Fruit fly (Drosophila melanogaster) Kc167 (cell line): ENCODE results near the gene CG6345.

Source experiments
- Myc ChIP-seq: fragments of >200 bp; optimal IDR thresholded peaks from 2 replicates; lab custom pipeline; 2017; ENCODE audit warnings: missing external identifiers
- h ChIP-seq: fragments of >200 bp; optimal IDR thresholded peaks from 3 replicates; lab custom pipeline; 2018; ENCODE audit warnings: missing external identifiers
- psq ChIP-seq: fragments of >200 bp; optimal IDR thresholded peaks from 2 replicates; lab custom pipeline; 2017; ENCODE audit warnings: missing external identifiers
- ttk ChIP-seq: sonication (Bioruptor generic); optimal IDR thresholded peaks from 2 replicates; lab custom pipeline; 2017; ENCODE audit warnings: missing external identifiers

DNA sequence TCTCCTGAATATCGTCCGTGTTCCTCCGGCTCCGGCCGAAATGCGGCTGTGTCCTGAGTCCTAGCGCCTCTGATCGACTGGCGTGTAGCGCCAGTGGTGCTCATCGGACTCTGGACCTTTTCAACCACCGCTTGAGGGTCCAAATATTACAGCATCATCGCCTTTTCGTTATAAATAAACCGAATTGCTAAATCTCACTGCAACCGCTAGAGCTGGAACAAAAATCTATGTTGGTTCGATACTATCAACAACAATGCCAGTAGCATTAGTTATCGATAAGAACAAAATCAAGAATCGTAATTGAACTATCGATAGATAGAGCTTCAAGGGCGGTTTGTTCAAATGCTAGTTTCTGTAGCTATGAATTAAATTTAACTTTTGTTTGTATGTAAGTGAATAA lies 8.8 kb downstream of the CG6345 start, which contains the start of gene CG6325:
- TF ChIP-seq Myc (lab: Kevin White, UChicago) (no peak), ttk (lab: Kevin White, UChicago) (no peak), h (no peak), psq (no peak)
